Fruit fly (Drosophila melanogaster): Measurements from ENCODE around the gene ppk24.

- TF ChIP-seq insv (optimal IDR thresholded peaks at IDR 0.05) (no peak), Sin3A (optimal IDR thresholded peaks at IDR 0.05) (no peak), Myc (optimal IDR thresholded peaks at IDR 0.05) (no peak)
Measured at dm6 chr3R:31218997-31219992, 46.2 kb upstream of the ppk24 start, which contains the start of gene ATPsynC.
